Worm (Caenorhabditis elegans) whole organism, L4 larva: ENCODE results near the gene Y43C5A.4.

Source experiments
- ama-1 ChIP-seq: fragments of 150-350 bp; optimal IDR thresholded peaks from 2 replicates; lab custom pipeline; 2014; ENCODE audit warnings: inconsistent platforms, mixed read lengths
- hmg-1.1 ChIP-seq: fragments of 200-800 bp; sonication (Bioruptor generic); IDR thresholded peaks from 2 replicates; pipeline ENCODE4 v1.3.6; 2022; ENCODE audit warnings: missing genetic modification reagents, missing genetic modification characterization, missing compliant biosample characterization
- lsy-2 ChIP-seq, 2 experiments: fragments of 150-350 bp in 1 of 2; sonication (generic microtip) in 1 of 2; optimal IDR thresholded peaks; 2 replicates each; lab custom pipeline; 2014 to 2017; ENCODE audit warnings: missing biosample characterization in 2 of 2, missing genetic modification characterization in 2 of 2
- mep-1 ChIP-seq: fragments of 150-350 bp; sonication (generic microtip); optimal IDR thresholded peaks from 3 replicates; lab custom pipeline; 2014; ENCODE audit warnings: missing biosample characterization, missing genetic modification characterization
- nhr-11 ChIP-seq: fragments of 150-350 bp; optimal IDR thresholded peaks from 2 replicates; lab custom pipeline; 2014; ENCODE audit warnings: missing biosample characterization, missing genetic modification characterization
- pqm-1 ChIP-seq: sonication (generic microtip); optimal IDR thresholded peaks from 2 replicates; lab custom pipeline; 2017; ENCODE audit warnings: missing biosample characterization, missing genetic modification characterization
- saeg-2 ChIP-seq: fragments of 200-800 bp; sonication (Bioruptor generic); IDR thresholded peaks from 2 replicates; pipeline ENCODE4 v1.3.6; 2022; ENCODE audit warnings: missing genetic modification reagents, missing genetic modification characterization, missing compliant biosample characterization
- snpc-4 ChIP-seq: fragments of 150-350 bp; optimal IDR thresholded peaks from 2 replicates; lab custom pipeline; 2014; ENCODE audit warnings: missing biosample characterization, missing genetic modification characterization
- unc-39 ChIP-seq: sonication (generic microtip); optimal IDR thresholded peaks from 2 replicates; lab custom pipeline; 2017; ENCODE audit warnings: missing biosample characterization, missing genetic modification characterization

ce11 chrIV:10242458-10243123 is 35.2 kb upstream of the Y43C5A.4 start:
- no peak for TF ChIP-seq mep-1 (tag; lab: Kevin White, UChicago)
- TF ChIP-seq pqm-1: no peak
- no peak for TF ChIP-seq unc-39 (tag; lab: Kevin White, UChicago)
- no peak for TF ChIP-seq saeg-2 (GFP tag; lab: Robert Waterston, UW)
- no peak for TF ChIP-seq nhr-11 (tag; lab: Kevin White, UChicago)
- TF ChIP-seq hmg-1.1 (GFP tag; lab: Robert Waterston, UW): 0 out of 2 replicates have a peak, but pooled peaks have one; percentile 5
- no peak for TF ChIP-seq lsy-2 (tag; optimal IDR thresholded peaks at IDR 0.05; lab: Kevin White, UChicago)
- TF ChIP-seq snpc-4 (tag; lab: Kevin White, UChicago): no peak
- no peak for TF ChIP-seq ama-1 (lab: Kevin White, UChicago)
